Worm (Caenorhabditis elegans): ENCODE measurements around the gene nhr-262.

DNA sequence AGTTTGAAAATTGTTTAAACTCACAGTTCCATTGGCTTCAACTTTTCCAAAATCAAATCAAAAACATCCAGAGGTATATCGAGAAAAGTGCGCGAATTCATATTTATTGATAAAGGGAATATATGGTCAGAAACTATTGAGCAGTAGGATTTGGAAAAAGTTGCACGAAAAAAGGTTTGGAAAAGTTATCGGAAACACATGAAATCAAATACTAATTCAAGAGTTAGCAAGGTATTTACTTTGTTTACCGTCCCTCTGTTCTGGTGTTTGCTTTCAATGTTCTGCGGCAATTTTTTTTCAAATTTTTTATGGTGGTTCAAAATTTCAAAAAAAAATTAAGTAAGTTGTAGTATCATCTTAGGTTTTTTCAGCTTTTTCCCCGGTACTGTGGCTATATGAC, 5.4 kb upstream of the nhr-262 start, which contains the start of gene fbxa-45:
- no peak for TF ChIP-seq him-1 (tag; optimal IDR thresholded peaks at IDR 0.05)
- TF ChIP-seq dao-5 (tag; optimal IDR thresholded peaks at IDR 0.05), result no peak
- TF ChIP-seq W03F9.2 (tag; optimal IDR thresholded peaks at IDR 0.05), result no peak
